Fruit fly (Drosophila melanogaster) whole organism, pupa: ENCODE measurements around the gene Z600.
A peak's percentile ranks its signal among the peaks of the same experiment; 100 is the strongest.

Source experiments
- CG10348 ChIP-seq: fragments of 200-800 bp; sonication (Bioruptor generic); IDR thresholded peaks from 2 replicates; pipeline ENCODE4 v1.3.6; 2022; ENCODE audit warnings: missing biosample characterization, missing genetic modification characterization
- CG12605 ChIP-seq: fragments of 200-800 bp; sonication (Bioruptor generic); IDR thresholded peaks from 2 replicates; pipeline ENCODE4 v1.3.6; 2022; ENCODE audit warnings: missing biosample characterization, missing genetic modification characterization
- CG13204 ChIP-seq: fragments of 200-800 bp; sonication (Bioruptor generic); optimal IDR thresholded peaks from 2 replicates; lab custom pipeline; 2018; ENCODE audit warnings: missing biosample characterization, mild to moderate bottlenecking, missing genetic modification characterization, moderate library complexity
- CG14655 ChIP-seq: fragments of 200-800 bp; sonication (Bioruptor generic); optimal IDR thresholded peaks from 3 replicates; lab custom pipeline; 2017; ENCODE audit warnings: mild to moderate bottlenecking, missing biosample characterization, missing genetic modification reagents, missing genetic modification characterization
- CG15710 ChIP-seq: fragments of 200-800 bp; sonication (Bioruptor generic); optimal IDR thresholded peaks from 2 replicates; lab custom pipeline; 2018; ENCODE audit warnings: missing biosample characterization, mild to moderate bottlenecking, missing genetic modification characterization, moderate library complexity
- CG17806 ChIP-seq: fragments of 200-800 bp; sonication (Bioruptor generic); optimal IDR thresholded peaks from 2 replicates; lab custom pipeline; 2018; ENCODE audit warnings: missing biosample characterization, mild to moderate bottlenecking, missing genetic modification characterization, moderate library complexity
- CG32121 ChIP-seq: fragments of 200-800 bp; sonication (Bioruptor generic); IDR thresholded peaks from 2 replicates; pipeline ENCODE4 v1.3.6; 2022; ENCODE audit warnings: missing biosample characterization, missing genetic modification characterization
- CG34367 ChIP-seq: fragments of 200-800 bp; sonication (Bioruptor generic); optimal IDR thresholded peaks from 2 replicates; lab custom pipeline; 2018; ENCODE audit warnings: missing biosample characterization, mild to moderate bottlenecking, missing genetic modification characterization
- CG4496 ChIP-seq: fragments of 200-800 bp; sonication (Bioruptor generic); IDR thresholded peaks from 3 replicates; pipeline ENCODE4 v1.3.6; 2022; ENCODE audit warnings: missing biosample characterization, missing genetic modification characterization
- CG8159 ChIP-seq: fragments of 200-800 bp; sonication (Bioruptor generic); optimal IDR thresholded peaks from 3 replicates; lab custom pipeline; 2018; ENCODE audit warnings: missing biosample characterization, mild to moderate bottlenecking, missing genetic modification characterization, moderate library complexity
- CG8301 ChIP-seq: fragments of 200-800 bp; sonication (Bioruptor generic); optimal IDR thresholded peaks from 2 replicates; lab custom pipeline; 2018; ENCODE audit warnings: missing biosample characterization, mild to moderate bottlenecking, missing genetic modification characterization
- CG9948 ChIP-seq: fragments of 200-800 bp; sonication (Bioruptor generic); optimal IDR thresholded peaks from 2 replicates; lab custom pipeline; 2018; ENCODE audit warnings: missing biosample characterization, mild to moderate bottlenecking, missing genetic modification characterization, moderate library complexity
- D1 ChIP-seq: fragments of 200-800 bp; sonication (Bioruptor generic); optimal IDR thresholded peaks from 2 replicates; lab custom pipeline; 2018; ENCODE audit warnings: missing biosample characterization, mild to moderate bottlenecking, missing genetic modification characterization, moderate library complexity
- EcR ChIP-seq: fragments of 200-800 bp; sonication (Bioruptor generic); optimal IDR thresholded peaks from 3 replicates; lab custom pipeline; 2019; ENCODE audit warnings: missing biosample characterization, missing genetic modification characterization, mild to moderate bottlenecking, moderate library complexity, missing genetic modification reagents
- Ets98B ChIP-seq: fragments of 200-800 bp; sonication (Bioruptor generic); IDR thresholded peaks from 2 replicates; pipeline ENCODE4 v1.3.6; 2022; ENCODE audit warnings: missing biosample characterization, missing genetic modification characterization
- Pif1A ChIP-seq: fragments of 200-800 bp; sonication (Bioruptor generic); optimal IDR thresholded peaks from 3 replicates; lab custom pipeline; 2016; ENCODE audit warnings: missing biosample characterization, missing genetic modification characterization
- Pif1B ChIP-seq: fragments of 200-800 bp; sonication (Bioruptor generic); optimal IDR thresholded peaks from 3 replicates; lab custom pipeline; 2016; ENCODE audit warnings: missing biosample characterization, missing genetic modification characterization
- Snoo ChIP-seq: fragments of 200-800 bp; sonication (Bioruptor generic); optimal IDR thresholded peaks from 3 replicates; lab custom pipeline; 2017; ENCODE audit warnings: missing biosample characterization, mild to moderate bottlenecking, missing genetic modification characterization, inconsistent platforms
- fd96Ca ChIP-seq: fragments of 200-800 bp; sonication (Bioruptor generic); IDR thresholded peaks from 3 replicates; pipeline ENCODE4 v1.3.6; 2022; ENCODE audit warnings: missing biosample characterization, missing genetic modification characterization
- gl ChIP-seq: fragments of 200-800 bp; sonication (Bioruptor generic); optimal IDR thresholded peaks from 2 replicates; lab custom pipeline; 2018; ENCODE audit warnings: missing biosample characterization, mild to moderate bottlenecking, missing genetic modification characterization
- rn ChIP-seq: fragments of 200-800 bp; sonication (Bioruptor generic); IDR thresholded peaks from 2 replicates; pipeline ENCODE4 v1.3.6; 2022; ENCODE audit warnings: missing biosample characterization, missing genetic modification characterization

Z600 gene

DNA sequence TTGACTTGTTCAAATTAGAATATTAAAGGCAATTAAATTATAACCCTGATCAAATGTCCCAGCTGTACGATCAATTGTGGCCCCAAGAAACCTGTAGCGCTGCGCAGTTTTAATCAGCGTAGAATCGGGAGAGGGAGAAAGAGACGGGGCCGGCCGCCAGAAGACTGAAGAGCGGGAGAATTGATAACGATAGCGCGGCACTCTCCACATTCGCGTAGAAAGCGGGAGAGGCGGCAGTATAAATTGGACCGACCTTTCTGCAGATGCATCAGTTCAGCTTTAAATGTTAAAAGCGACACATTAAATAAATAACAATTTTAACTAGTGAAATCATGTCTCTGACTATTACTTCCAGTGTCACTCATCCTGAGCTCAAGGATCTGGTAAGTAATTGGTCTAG lies 1.9 kb downstream of the Z600 start, which contains the start of gene MsrA:
Gene MsrA (plus strand): TSS at position 266 of the 400 bp plus-strand sequence.
- TF ChIP-seq gl (tag; lab: Kevin White, UChicago) (peak; percentile 18), CG4496 (no peak), Ets98B (no peak), EcR (GFP tag; lab: Kevin White, UChicago) (peak; percentile 1), Pif1A (GFP tag; lab: Kevin White, UChicago) (peak; percentile 9), CG34367 (tag; lab: Kevin White, UChicago) (no peak), D1 (tag; lab: Kevin White, UChicago) (no peak), Pif1B (GFP tag; lab: Kevin White, UChicago) (peak; percentile 15), CG12605 (GFP tag; lab: Robert Waterston, UW) (peak; percentile 30; the same call in 1 of the 2 replicates), CG8159 (tag; lab: Kevin White, UChicago) (no peak), CG17806 (tag; lab: Kevin White, UChicago) (no peak), CG15710 (tag; lab: Kevin White, UChicago) (no peak)

dm6 chr3L:15511688-15512250 lies 2.9 kb downstream of the Z600 start:
- TF ChIP-seq CG15710 (tag; lab: Kevin White, UChicago): peak; percentile 2
- no peak for TF ChIP-seq rn (GFP tag; lab: Robert Waterston, UW)
- peak; percentile 68 for TF ChIP-seq EcR (GFP tag; lab: Kevin White, UChicago)
- TF ChIP-seq Pif1B (GFP tag; lab: Kevin White, UChicago): peak; percentile 32
- no peak for TF ChIP-seq CG12605 (GFP tag; lab: Robert Waterston, UW)

dm6 chr3L:15513264-15513663 lies 4.4 kb downstream of the Z600 start:
- TF ChIP-seq D1 (tag; lab: Kevin White, UChicago) (no peak), Snoo (no peak), CG8159 (tag; lab: Kevin White, UChicago) (no peak), CG12605 (GFP tag; lab: Robert Waterston, UW) (no peak), CG14655 (no peak), fd96Ca (GFP tag; lab: Robert Waterston, UW) (no peak), CG8301 (tag; lab: Kevin White, UChicago) (no peak), CG34367 (tag; lab: Kevin White, UChicago) (no peak), CG32121 (no peak), gl (tag; lab: Kevin White, UChicago) (no peak), CG9948 (tag; lab: Kevin White, UChicago) (no peak), CG10348 (GFP tag; lab: Robert Waterston, UW) (no peak), EcR (GFP tag; lab: Kevin White, UChicago) (no peak), Pif1A (GFP tag; lab: Kevin White, UChicago) (no peak)

- no peak for TF ChIP-seq CG34367 (tag; lab: Kevin White, UChicago)
- TF ChIP-seq CG13204: no peak
- TF ChIP-seq CG15710 (tag; lab: Kevin White, UChicago): no peak
- no peak for TF ChIP-seq CG17806 (tag; lab: Kevin White, UChicago)
These were observed 4.9 kb downstream of the Z600 start for dm6 chr3L:15513726-15514125.

dm6 chr3L:15514405-15514804 lies 5.5 kb downstream of the Z600 start:
- TF ChIP-seq CG32121 (peak; percentile 43; the same call in 1 of the 2 replicates), CG13204 (no peak), Pif1B (GFP tag; lab: Kevin White, UChicago) (no peak), EcR (GFP tag; lab: Kevin White, UChicago) (peak; percentile 83), CG12605 (GFP tag; lab: Robert Waterston, UW) (peak; percentile 60), fd96Ca (GFP tag; lab: Robert Waterston, UW) (no peak)

dm6 chr3L:15514814-15515495 lies 6.1 kb downstream of the Z600 start:
- TF ChIP-seq CG8159 (tag; lab: Kevin White, UChicago) (no peak), CG15710 (tag; lab: Kevin White, UChicago) (no peak), CG32121 (0 out of 2 replicates have a peak, but pooled peaks have one; percentile 8)

dm6 chr3L:15516440-15516839 lies 7.6 kb downstream of the Z600 start:
- TF ChIP-seq EcR (GFP tag; lab: Kevin White, UChicago) (peak; percentile 53), CG9948 (tag; lab: Kevin White, UChicago) (no peak)
